Worm (Caenorhabditis elegans): ENCODE measurements around the gene F25E5.8.

DNA sequence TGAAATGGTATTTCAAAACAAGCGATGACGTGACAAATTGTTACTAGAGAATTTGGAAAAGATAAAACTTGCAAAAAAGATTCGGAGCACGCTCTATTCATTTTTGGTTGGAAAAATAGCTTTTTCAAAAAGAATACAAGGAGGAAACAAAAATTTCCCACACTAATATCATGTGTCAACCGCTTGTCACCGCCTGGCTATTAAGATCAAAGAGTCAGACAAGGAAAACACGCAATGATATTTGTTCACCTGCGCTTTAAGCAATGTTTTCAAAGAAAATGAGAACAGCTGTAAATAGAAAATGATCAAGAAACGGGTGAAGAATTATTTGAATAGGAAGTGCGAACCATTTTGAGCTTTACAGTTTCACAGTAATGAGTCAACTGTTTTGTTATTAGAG, 41.0 kb downstream of the F25E5.8 start, which contains the start of gene srh-125:
- TF ChIP-seq unc-62 (GFP tag; optimal IDR thresholded peaks at IDR 0.05), result no peak
- no peak for TF ChIP-seq mep-1 (tag; optimal IDR thresholded peaks at IDR 0.05)
